Worm (Caenorhabditis elegans): ENCODE data around the gene cpna-3.

- TF ChIP-seq ama-1 (optimal IDR thresholded peaks at IDR 0.05) (no peak), che-1 (tag; optimal IDR thresholded peaks at IDR 0.05) (no peak), ceh-24 (tag; optimal IDR thresholded peaks at IDR 0.05) (no peak), tbx-7 (tag; optimal IDR thresholded peaks at IDR 0.05) (no peak), sox-4 (tag; optimal IDR thresholded peaks at IDR 0.05) (no peak), sdc-2 (tag; optimal IDR thresholded peaks at IDR 0.05) (no peak), nhr-11 (tag; optimal IDR thresholded peaks at IDR 0.05) (no peak), nfya-1 (tag; optimal IDR thresholded peaks at IDR 0.05) (no peak)
Observed at ce11 chrIV:9098942-9099341, 2.3 kb downstream of the cpna-3 start, which contains the start of gene gldi-10.

All from whole organism, late embryonic.